Fruit fly (Drosophila melanogaster) whole organism, prepupa: ENCODE data around the gene CG11131.

Source experiments
- CG15336 ChIP-seq: fragments of 200-800 bp; sonication (Bioruptor generic); IDR thresholded peaks from 2 replicates; pipeline ENCODE4 v1.3.6; 2022; ENCODE audit warnings: missing biosample characterization, missing genetic modification characterization
- CG16779 ChIP-seq: fragments of 200-800 bp; sonication (Bioruptor generic); optimal IDR thresholded peaks from 3 replicates; lab custom pipeline; 2017; ENCODE audit warnings: missing biosample characterization, mild to moderate bottlenecking, missing genetic modification characterization
- CG32006 ChIP-seq: fragments of 200-800 bp; sonication (Bioruptor generic); optimal IDR thresholded peaks from 3 replicates; lab custom pipeline; 2017; ENCODE audit warnings: missing biosample characterization, mild to moderate bottlenecking, missing genetic modification characterization
- CG6163 ChIP-seq: fragments of 200-800 bp; sonication (Bioruptor generic); IDR thresholded peaks from 3 replicates; pipeline ENCODE4 v1.3.6; 2022; ENCODE audit warnings: missing biosample characterization, missing genetic modification characterization
- CG6808 ChIP-seq: fragments of 200-800 bp; sonication (Bioruptor generic); optimal IDR thresholded peaks from 3 replicates; lab custom pipeline; 2017; ENCODE audit warnings: missing biosample characterization, missing genetic modification characterization, mild to moderate bottlenecking, moderate library complexity, missing genetic modification reagents
- CG9139 ChIP-seq: fragments of 200-800 bp; sonication (Bioruptor generic); optimal IDR thresholded peaks from 3 replicates; lab custom pipeline; 2017; ENCODE audit warnings: missing biosample characterization, mild to moderate bottlenecking, missing genetic modification characterization
- Eip75B ChIP-seq: fragments of 200-800 bp; sonication (Bioruptor generic); optimal IDR thresholded peaks from 3 replicates; lab custom pipeline; 2016; ENCODE audit warnings: missing biosample characterization, missing genetic modification characterization
- Met ChIP-seq: fragments of 200-800 bp; sonication (Bioruptor generic); optimal IDR thresholded peaks from 3 replicates; lab custom pipeline; 2016; ENCODE audit warnings: missing biosample characterization, missing genetic modification characterization
- OdsH ChIP-seq: fragments of 200-800 bp; sonication (Bioruptor generic); optimal IDR thresholded peaks from 3 replicates; lab custom pipeline; 2016; ENCODE audit warnings: missing biosample characterization, missing genetic modification characterization
- Sox102F ChIP-seq: fragments of 200-800 bp; sonication (Bioruptor generic); optimal IDR thresholded peaks from 2 replicates; lab custom pipeline; 2016; ENCODE audit warnings: missing biosample characterization, mild to moderate bottlenecking, missing genetic modification characterization
- Sox14 ChIP-seq: fragments of 200-800 bp; sonication (Bioruptor generic); optimal IDR thresholded peaks from 3 replicates; lab custom pipeline; 2016; ENCODE audit warnings: missing biosample characterization, missing genetic modification characterization
- lz ChIP-seq: fragments of 200-800 bp; sonication (Bioruptor generic); optimal IDR thresholded peaks from 3 replicates; lab custom pipeline; 2016; ENCODE audit warnings: missing biosample characterization, missing genetic modification characterization

DNA sequence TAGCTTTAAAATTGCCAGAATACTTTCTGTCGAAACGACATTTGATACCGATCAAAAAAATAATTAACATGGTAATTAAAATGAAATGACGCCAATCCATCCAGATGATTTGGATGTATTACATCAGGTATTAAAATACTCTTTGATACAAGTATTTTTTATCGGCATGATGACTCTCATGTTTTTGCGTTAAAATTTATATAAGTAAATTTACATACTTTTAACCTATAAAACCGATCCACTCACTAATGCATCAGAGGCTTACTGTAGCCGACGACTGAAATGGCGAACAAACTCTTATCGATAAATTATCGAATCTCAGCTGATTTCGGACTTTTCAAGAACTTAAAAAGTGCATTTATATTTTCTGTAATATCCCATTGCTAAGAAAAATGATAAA lies 3.1 kb downstream of the CG11131 start, which contains the start of gene BoYb:
- TF ChIP-seq OdsH (GFP tag; lab: Kevin White, UChicago) = no peak
- no peak for TF ChIP-seq Sox102F
- no peak for TF ChIP-seq Sox14 (GFP tag; lab: Kevin White, UChicago)
- no peak for TF ChIP-seq Met
- TF ChIP-seq CG6163 = no peak
- TF ChIP-seq CG16779 (tag; lab: Kevin White, UChicago) = no peak
- TF ChIP-seq Eip75B = no peak
- no peak for TF ChIP-seq lz (GFP tag; lab: Kevin White, UChicago)
- no peak for TF ChIP-seq CG9139
- no peak for TF ChIP-seq CG15336 (GFP tag; lab: Robert Waterston, UW)
- no peak for TF ChIP-seq CG32006
- TF ChIP-seq CG6808 (GFP tag; lab: Kevin White, UChicago) = no peak
